Worm (Caenorhabditis elegans) whole organism, L4 larva: Measurements from ENCODE around the gene M57.1.

Source experiments
- F44E2.7 ChIP-seq: fragments of 200-800 bp; sonication (Bioruptor generic); IDR thresholded peaks from 2 replicates; pipeline ENCODE4 v2.1.2; 2022; ENCODE audit warnings: missing genetic modification characterization, missing compliant biosample characterization
- F49E8.2 ChIP-seq: sonication (generic microtip); optimal IDR thresholded peaks from 2 replicates; lab custom pipeline; 2016; ENCODE audit warnings: missing compliant biosample characterization, mild to moderate bottlenecking, missing genetic modification characterization, borderline replicate concordance
- R02D3.7 ChIP-seq: fragments of 150-350 bp; sonication (generic microtip); optimal IDR thresholded peaks from 3 replicates; lab custom pipeline; 2014; ENCODE audit warnings: missing biosample characterization, missing genetic modification characterization
- T20F7.1 ChIP-seq: fragments of 200-800 bp; sonication (Bioruptor generic); optimal IDR thresholded peaks from 2 replicates; lab custom pipeline; 2018; ENCODE audit warnings: mild to moderate bottlenecking, missing genetic modification characterization, missing compliant biosample characterization
- Y105C5A.15 ChIP-seq: fragments of 200-800 bp; sonication (Bioruptor generic); IDR thresholded peaks from 2 replicates; pipeline ENCODE4 v1.3.6; 2022; ENCODE audit warnings: missing genetic modification characterization, missing compliant biosample characterization
- aly-2 ChIP-seq: sonication (generic microtip); optimal IDR thresholded peaks from 2 replicates; lab custom pipeline; 2018; ENCODE audit warnings: missing biosample characterization, missing genetic modification characterization
- attf-4 ChIP-seq: sonication (generic microtip); optimal IDR thresholded peaks from 3 replicates; lab custom pipeline; 2017; ENCODE audit warnings: missing biosample characterization, missing genetic modification characterization
- ceh-20 ChIP-seq: fragments of 200-800 bp; sonication (Bioruptor generic); IDR thresholded peaks from 2 replicates; pipeline ENCODE4 v1.3.6; 2022; ENCODE audit warnings: missing genetic modification reagents, missing genetic modification characterization, missing compliant biosample characterization
- ces-1 ChIP-seq: fragments of 150-350 bp; sonication (generic microtip); optimal IDR thresholded peaks from 4 replicates; lab custom pipeline; 2014; ENCODE audit warnings: missing biosample characterization, missing genetic modification reagents, missing genetic modification characterization
- cey-2 ChIP-seq: sonication (generic microtip); optimal IDR thresholded peaks from 3 replicates; lab custom pipeline; 2017; ENCODE audit warnings: missing genetic modification characterization, mild to moderate bottlenecking, missing compliant biosample characterization, antibody characterized with exemption, borderline replicate concordance; ENCODE audit not compliant: insufficient read depth
- ctbp-1 ChIP-seq: fragments of 200-800 bp; sonication (Bioruptor generic); IDR thresholded peaks from 2 replicates; pipeline ENCODE4 v1.3.6; 2022; ENCODE audit warnings: missing genetic modification reagents, missing genetic modification characterization, missing compliant biosample characterization
- daf-8 ChIP-seq: fragments of 200-800 bp; sonication (Bioruptor generic); IDR thresholded peaks from 2 replicates; pipeline ENCODE4 v1.3.6; 2022; ENCODE audit warnings: missing genetic modification characterization, missing compliant biosample characterization
- dmd-8 ChIP-seq: fragments of 200-800 bp; sonication (Bioruptor generic); IDR thresholded peaks from 2 replicates; pipeline ENCODE4 v1.3.6; 2022; ENCODE audit warnings: missing genetic modification characterization, missing compliant biosample characterization
- egl-27 ChIP-seq: sonication (generic microtip); optimal IDR thresholded peaks from 3 replicates; lab custom pipeline; 2017; ENCODE audit warnings: missing biosample characterization, missing genetic modification reagents, missing genetic modification characterization
- egl-43 ChIP-seq: fragments of 200-800 bp; sonication (Bioruptor generic); IDR thresholded peaks from 2 replicates; pipeline ENCODE4 v1.3.6; 2022; ENCODE audit warnings: missing genetic modification reagents, missing genetic modification characterization, missing compliant biosample characterization
- fos-1 ChIP-seq: fragments of 150-350 bp; optimal IDR thresholded peaks from 2 replicates; lab custom pipeline; 2014; ENCODE audit warnings: missing biosample characterization, missing genetic modification characterization
- hlh-30 ChIP-seq: sonication (generic microtip); optimal IDR thresholded peaks from 2 replicates; lab custom pipeline; 2017; ENCODE audit warnings: antibody characterized with exemption, mild to moderate bottlenecking, missing genetic modification characterization, missing compliant biosample characterization; ENCODE audit not compliant: insufficient read depth
- hmg-1.1 ChIP-seq: fragments of 200-800 bp; sonication (Bioruptor generic); IDR thresholded peaks from 2 replicates; pipeline ENCODE4 v1.3.6; 2022; ENCODE audit warnings: missing genetic modification reagents, missing genetic modification characterization, missing compliant biosample characterization
- lin-1 ChIP-seq: fragments of 200-800 bp; sonication (Bioruptor generic); IDR thresholded peaks from 2 replicates; pipeline ENCODE4 v1.3.6; 2022; ENCODE audit warnings: missing genetic modification reagents, missing genetic modification characterization, missing compliant biosample characterization
- lin-13 ChIP-seq: fragments of 150-350 bp; optimal IDR thresholded peaks from 2 replicates; lab custom pipeline; 2014; ENCODE audit warnings: missing biosample characterization, missing genetic modification reagents, missing genetic modification characterization
- lin-29 ChIP-seq: fragments of 200-800 bp; sonication (Bioruptor generic); IDR thresholded peaks from 2 replicates; pipeline ENCODE4 v1.3.6; 2022; ENCODE audit warnings: missing genetic modification reagents, missing genetic modification characterization, missing compliant biosample characterization
- lin-38 ChIP-seq: fragments of 200-800 bp; sonication (Bioruptor generic); IDR thresholded peaks from 2 replicates; pipeline ENCODE4 v1.3.6; 2022; ENCODE audit warnings: missing genetic modification reagents, missing genetic modification characterization, missing compliant biosample characterization
- lsy-2 ChIP-seq, 2 experiments: fragments of 150-350 bp in 1 of 2; sonication (generic microtip) in 1 of 2; optimal IDR thresholded peaks; 2 replicates each; lab custom pipeline; 2014 to 2017; ENCODE audit warnings: missing biosample characterization in 2 of 2, missing genetic modification characterization in 2 of 2
- madf-5 ChIP-seq, 2 experiments: fragments of 200-800 bp; sonication (Bioruptor generic); IDR thresholded peaks; 2 replicates each; pipeline ENCODE4 v1.3.6; 2022; ENCODE audit warnings: missing compliant biosample characterization in 2 of 2, missing genetic modification characterization in 2 of 2
- mdl-1 ChIP-seq, 2 experiments: fragments of 150-350 bp in 1 of 2; sonication (generic microtip) in 1 of 2; optimal IDR thresholded peaks; 2 replicates each; lab custom pipeline; 2014 to 2017; ENCODE audit warnings: missing biosample characterization in 2 of 2, missing genetic modification characterization in 2 of 2
- mxl-3 ChIP-seq: fragments of 200-800 bp; sonication (Bioruptor generic); optimal IDR thresholded peaks from 2 replicates; lab custom pipeline; 2018; ENCODE audit warnings: mild to moderate bottlenecking, missing genetic modification characterization, missing compliant biosample characterization
- nhr-10 ChIP-seq: fragments of 150-350 bp; optimal IDR thresholded peaks from 2 replicates; lab custom pipeline; 2014; ENCODE audit warnings: missing biosample characterization, missing genetic modification characterization
- nhr-237 ChIP-seq: sonication (generic microtip); optimal IDR thresholded peaks from 2 replicates; lab custom pipeline; 2017; ENCODE audit warnings: missing biosample characterization, missing genetic modification characterization
- nhr-41 ChIP-seq: fragments of 200-800 bp; sonication (Bioruptor generic); IDR thresholded peaks from 2 replicates; pipeline ENCODE4 v1.3.6; 2022; ENCODE audit warnings: missing genetic modification reagents, missing genetic modification characterization, missing compliant biosample characterization
- nhr-48 ChIP-seq: sonication (generic microtip); optimal IDR thresholded peaks from 2 replicates; lab custom pipeline; 2016; ENCODE audit warnings: mild to moderate bottlenecking, missing genetic modification characterization, missing compliant biosample characterization
- nhr-6 ChIP-seq: fragments of 150-350 bp; optimal IDR thresholded peaks from 2 replicates; lab custom pipeline; 2014; ENCODE audit warnings: missing biosample characterization, missing genetic modification characterization
- php-3 ChIP-seq: fragments of 200-800 bp; sonication (Bioruptor generic); IDR thresholded peaks from 2 replicates; pipeline ENCODE4 v1.3.6; 2022; ENCODE audit warnings: missing genetic modification reagents, missing genetic modification characterization, missing compliant biosample characterization
- saeg-2 ChIP-seq: fragments of 200-800 bp; sonication (Bioruptor generic); IDR thresholded peaks from 2 replicates; pipeline ENCODE4 v1.3.6; 2022; ENCODE audit warnings: missing genetic modification reagents, missing genetic modification characterization, missing compliant biosample characterization
- sdz-12 ChIP-seq: fragments of 200-800 bp; sonication (Bioruptor generic); optimal IDR thresholded peaks from 2 replicates; lab custom pipeline; 2018; ENCODE audit warnings: mild to moderate bottlenecking, missing genetic modification characterization, missing compliant biosample characterization
- set-16 ChIP-seq: fragments of 200-800 bp; sonication (Bioruptor generic); IDR thresholded peaks from 2 replicates; pipeline ENCODE4 v1.3.6; 2022; ENCODE audit warnings: missing genetic modification reagents, missing genetic modification characterization, missing compliant biosample characterization
- skn-1 ChIP-seq: fragments of 150-350 bp; optimal IDR thresholded peaks from 2 replicates; lab custom pipeline; 2014; ENCODE audit warnings: missing biosample characterization, missing genetic modification characterization
- snpc-4 ChIP-seq: fragments of 150-350 bp; optimal IDR thresholded peaks from 2 replicates; lab custom pipeline; 2014; ENCODE audit warnings: missing biosample characterization, missing genetic modification characterization
- spr-3 ChIP-seq: fragments of 200-800 bp; sonication (Bioruptor generic); optimal IDR thresholded peaks from 2 replicates; lab custom pipeline; 2018; ENCODE audit warnings: mild to moderate bottlenecking, missing genetic modification characterization, missing compliant biosample characterization
- tag-97 ChIP-seq: fragments of 200-800 bp; sonication (Bioruptor generic); IDR thresholded peaks from 2 replicates; pipeline ENCODE4 v1.3.6; 2022; ENCODE audit warnings: missing genetic modification characterization, missing compliant biosample characterization
- unc-130 ChIP-seq: sonication (generic microtip); optimal IDR thresholded peaks from 2 replicates; lab custom pipeline; 2016; ENCODE audit warnings: missing genetic modification reagents, missing genetic modification characterization, missing compliant biosample characterization
- unc-62 ChIP-seq, 3 experiments: fragments of 150-350 bp in 1 of 3; sonication (generic microtip); optimal IDR thresholded peaks in 2 of 3; peaks in 1 of 3; 1 replicate in 1 of 3; 2 replicates in 2 of 3; lab custom pipeline; 2014 to 2017; ENCODE audit warnings: missing biosample characterization in 3 of 3, missing genetic modification characterization in 3 of 3, missing genetic modification reagents in 3 of 3, missing genotype in 1 of 3
- zfp-2 ChIP-seq: sonication (generic microtip); optimal IDR thresholded peaks from 2 replicates; lab custom pipeline; 2016; ENCODE audit warnings: mild to moderate bottlenecking, missing genetic modification characterization, missing compliant biosample characterization
- zfp-3 ChIP-seq: fragments of 200-800 bp; sonication (Bioruptor generic); conservative IDR thresholded peaks from 2 replicates; pipeline ENCODE4 v1.3.6; 2022; ENCODE audit warnings: missing genetic modification reagents, missing genetic modification characterization, missing compliant biosample characterization
- zip-11 ChIP-seq: fragments of 200-800 bp; sonication (Bioruptor generic); IDR thresholded peaks from 2 replicates; pipeline ENCODE4 v1.3.6; 2022; ENCODE audit warnings: missing genetic modification characterization, missing compliant biosample characterization
- ztf-7 ChIP-seq: fragments of 150-350 bp; optimal IDR thresholded peaks from 2 replicates; lab custom pipeline; 2014; ENCODE audit warnings: missing biosample characterization, missing genetic modification characterization

Gene M57.1

ce11 chrIV:3532167-3532566 lies at the start of gene M57.1:
Gene M57.1 (plus strand): TSS chrIV:3532467.
- TF ChIP-seq saeg-2 (GFP tag; lab: Robert Waterston, UW) (no peak), mdl-1 (tag; optimal IDR thresholded peaks at IDR 0.05; lab: Kevin White, UChicago) (no peak), set-16 (GFP tag; lab: Robert Waterston, UW) (no peak), unc-62 (GFP tag; optimal IDR thresholded peaks at IDR 0.05 in 1 of 2; lab: Kevin White, UChicago) (no peak), unc-62 (tag; optimal IDR thresholded peaks at IDR 0.05; lab: Kevin White, UChicago) (no peak)
- TF ChIP-seq, all 104 proteins: peak for 0

- TF ChIP-seq unc-130 (GFP tag; lab: Kevin White, UChicago): no peak
- TF ChIP-seq tag-97: no peak
- TF ChIP-seq snpc-4: no peak
- no peak for TF ChIP-seq hlh-30 (tag; lab: Kevin White, UChicago)
- TF ChIP-seq, all 104 proteins: peak for 0
Observed at ce11 chrIV:3491477-3491876, 40.8 kb upstream of the M57.1 start, which contains the start of gene srz-78. Gene srz-78 (plus strand): TSS chrIV:3491777.

- no peak for TF ChIP-seq ctbp-1
- no peak for TF ChIP-seq hmg-1.1 (GFP tag; lab: Robert Waterston, UW)
- TF ChIP-seq ceh-20 (GFP tag; lab: Robert Waterston, UW): no peak
- TF ChIP-seq skn-1: no peak
- no peak for TF ChIP-seq zfp-2 (tag; lab: Kevin White, UChicago)
- no peak for TF ChIP-seq fos-1 (tag; lab: Kevin White, UChicago)
- no peak for TF ChIP-seq snpc-4
- TF ChIP-seq attf-4 (tag; lab: Kevin White, UChicago): no peak
- no peak for TF ChIP-seq lin-1 (GFP tag; lab: Robert Waterston, UW)
- TF ChIP-seq Y105C5A.15 (GFP tag; lab: Robert Waterston, UW): no peak
- TF ChIP-seq sdz-12 (GFP tag; lab: Kevin White, UChicago): no peak
- no peak for TF ChIP-seq R02D3.7 (tag; lab: Kevin White, UChicago)
- TF ChIP-seq ces-1 (GFP tag; lab: Kevin White, UChicago): no peak
- no peak for TF ChIP-seq zfp-3 (GFP tag; lab: Robert Waterston, UW)
- no peak for TF ChIP-seq lin-13
- TF ChIP-seq madf-5 (GFP tag; IDR thresholded peaks at IDR 0.05; lab: Robert Waterston, UW): no peak
- no peak for TF ChIP-seq nhr-48 (tag; lab: Kevin White, UChicago)
Observed at ce11 chrIV:3493310-3493709, 39.0 kb upstream of the M57.1 start, which contains the start of gene srz-79. Gene srz-79 (plus strand): TSS chrIV:3493610.

- TF ChIP-seq T20F7.1 (GFP tag; lab: Kevin White, UChicago) (no peak), spr-3 (GFP tag; lab: Kevin White, UChicago) (no peak), ztf-7 (tag; lab: Kevin White, UChicago) (no peak), F44E2.7 (GFP tag; lab: Robert Waterston, UW) (no peak)
Observed at ce11 chrIV:3496358-3496757, 35.9 kb upstream of the M57.1 start, which contains the start of gene C09G12.17. Gene C09G12.17 (minus strand): TSS chrIV:3496458.

- TF ChIP-seq nhr-10 (tag; lab: Kevin White, UChicago) (no peak), zip-11 (GFP tag; lab: Robert Waterston, UW) (no peak), lin-29 (GFP tag; lab: Robert Waterston, UW) (no peak), daf-8 (GFP tag; lab: Robert Waterston, UW) (no peak), php-3 (GFP tag; lab: Robert Waterston, UW) (no peak), sdz-12 (GFP tag; lab: Kevin White, UChicago) (no peak), dmd-8 (GFP tag; lab: Robert Waterston, UW) (no peak), egl-27 (tag; lab: Kevin White, UChicago) (no peak), nhr-6 (tag; lab: Kevin White, UChicago) (no peak), lsy-2 (tag; optimal IDR thresholded peaks at IDR 0.05; lab: Kevin White, UChicago) (no peak), cey-2 (tag; lab: Kevin White, UChicago) (no peak), lin-13 (no peak), nhr-237 (tag; lab: Kevin White, UChicago) (no peak), aly-2 (tag; lab: Kevin White, UChicago) (no peak), lin-38 (GFP tag; lab: Robert Waterston, UW) (no peak), nhr-41 (no peak), mxl-3 (GFP tag; lab: Kevin White, UChicago) (no peak), F49E8.2 (tag; lab: Kevin White, UChicago) (no peak), egl-43 (GFP tag; lab: Robert Waterston, UW) (no peak)
- TF ChIP-seq, all 104 proteins: peak for 0
Observed at ce11 chrIV:3497909-3498308, 34.4 kb upstream of the M57.1 start, which contains the start of gene ceh-53. Gene ceh-53 (plus strand): TSS chrIV:3498209.
